Fruit fly (Drosophila melanogaster) whole organism, embryonic: ENCODE results near the gene Bdp1.

Source experiments
- CG10209 ChIP-seq: fragments of 200-800 bp; sonication (Bioruptor generic); optimal IDR thresholded peaks from 3 replicates; lab custom pipeline; 2017; ENCODE audit warnings: missing biosample characterization, mild to moderate bottlenecking, missing genetic modification characterization, missing genetic modification reagents
- CG10267 ChIP-seq: fragments of 200-800 bp; sonication (Bioruptor generic); optimal IDR thresholded peaks from 2 replicates; lab custom pipeline; 2018; ENCODE audit warnings: missing biosample characterization, mild to moderate bottlenecking, missing genetic modification characterization, moderate library complexity
- CG11456 ChIP-seq: fragments of 200-800 bp; sonication (Bioruptor generic); IDR thresholded peaks from 3 replicates; pipeline ENCODE4 v1.3.6; 2022; ENCODE audit warnings: missing biosample characterization, missing genetic modification characterization
- CG13287 ChIP-seq: fragments of 200-800 bp; sonication (Bioruptor generic); IDR thresholded peaks from 2 replicates; pipeline ENCODE4 v1.3.6; 2022; ENCODE audit warnings: missing biosample characterization, missing genetic modification characterization; ENCODE audit not compliant: partially characterized antibody
- CG14710 ChIP-seq: fragments of 200-800 bp; sonication (Bioruptor generic); optimal IDR thresholded peaks from 3 replicates; lab custom pipeline; 2019; ENCODE audit warnings: missing biosample characterization, mild to moderate bottlenecking, missing genetic modification characterization, moderate library complexity
- CG15011 ChIP-seq: fragments of 200-800 bp; sonication (Bioruptor generic); optimal IDR thresholded peaks from 3 replicates; lab custom pipeline; 2018; ENCODE audit warnings: missing biosample characterization, mild to moderate bottlenecking, missing genetic modification characterization
- CG15601 ChIP-seq: fragments of 200-800 bp; sonication (Bioruptor generic); optimal IDR thresholded peaks from 3 replicates; lab custom pipeline; 2019; ENCODE audit warnings: missing biosample characterization, mild to moderate bottlenecking, missing genetic modification characterization, moderate library complexity
- CG1602 ChIP-seq: fragments of 200-800 bp; sonication (Bioruptor generic); optimal IDR thresholded peaks from 3 replicates; lab custom pipeline; 2016; ENCODE audit warnings: missing biosample characterization, missing genetic modification characterization
- CG18619 ChIP-seq: fragments of 200-800 bp; sonication (Bioruptor generic); optimal IDR thresholded peaks from 3 replicates; lab custom pipeline; 2017; ENCODE audit warnings: missing biosample characterization, mild to moderate bottlenecking, missing genetic modification characterization
- CG2678 ChIP-seq: fragments of 200-800 bp; sonication (Bioruptor generic); optimal IDR thresholded peaks from 3 replicates; lab custom pipeline; 2019; ENCODE audit warnings: missing biosample characterization, mild to moderate bottlenecking, missing genetic modification characterization, moderate library complexity
- CG31224 ChIP-seq: fragments of 200-800 bp; sonication (Bioruptor generic); IDR thresholded peaks from 2 replicates; pipeline ENCODE4 v1.3.6; 2022; ENCODE audit warnings: missing biosample characterization, missing genetic modification characterization
- CG34224 ChIP-seq: fragments of 200-800 bp; sonication (Bioruptor generic); IDR thresholded peaks from 3 replicates; pipeline ENCODE4 v1.3.6; 2022; ENCODE audit warnings: missing biosample characterization, missing genetic modification characterization; ENCODE audit not compliant: partially characterized antibody
- CG3995 ChIP-seq: fragments of 200-800 bp; sonication (Bioruptor generic); optimal IDR thresholded peaks from 3 replicates; lab custom pipeline; 2016; ENCODE audit warnings: missing biosample characterization, missing genetic modification characterization
- CG42726 ChIP-seq: fragments of 200-800 bp; sonication (Bioruptor generic); IDR thresholded peaks from 2 replicates; pipeline ENCODE4 v1.3.6; 2022; ENCODE audit warnings: missing biosample characterization, missing genetic modification characterization; ENCODE audit not compliant: partially characterized antibody
- CG5953 ChIP-seq: fragments of 200-800 bp; sonication (Bioruptor generic); IDR thresholded peaks from 2 replicates; pipeline ENCODE4 v1.3.6; 2022; ENCODE audit warnings: missing biosample characterization, missing genetic modification characterization
- CG6689 ChIP-seq: fragments of 200-800 bp; sonication (Bioruptor generic); IDR thresholded peaks from 2 replicates; pipeline ENCODE4 v1.3.6; 2022; ENCODE audit warnings: missing biosample characterization, missing genetic modification characterization
- CG6791 ChIP-seq: fragments of 200-800 bp; sonication (Bioruptor generic); IDR thresholded peaks from 3 replicates; pipeline ENCODE4 v1.3.6; 2022; ENCODE audit warnings: missing biosample characterization, missing genetic modification characterization; ENCODE audit not compliant: partially characterized antibody
- CG7786 ChIP-seq: fragments of 200-800 bp; sonication (Bioruptor generic); optimal IDR thresholded peaks from 2 replicates; lab custom pipeline; 2016; ENCODE audit warnings: missing biosample characterization, missing genetic modification characterization
- CG7987 ChIP-seq: fragments of 200-800 bp; sonication (Bioruptor generic); optimal IDR thresholded peaks from 2 replicates; lab custom pipeline; 2018; ENCODE audit warnings: missing biosample characterization, mild to moderate bottlenecking, missing genetic modification characterization, moderate library complexity
- CG8359 ChIP-seq: fragments of 200-800 bp; sonication (Bioruptor generic); optimal IDR thresholded peaks from 2 replicates; lab custom pipeline; 2017; ENCODE audit warnings: missing biosample characterization, mild to moderate bottlenecking, missing genetic modification characterization, borderline replicate concordance
- Dbx ChIP-seq: fragments of 200-800 bp; sonication (Bioruptor generic); IDR thresholded peaks from 3 replicates; pipeline ENCODE4 v1.3.6; 2022; ENCODE audit warnings: missing biosample characterization, missing genetic modification characterization
- Deaf1 ChIP-seq: fragments of 200-800 bp; optimal IDR thresholded peaks from 3 replicates; lab custom pipeline; 2019; ENCODE audit warnings: missing biosample characterization, mild to moderate bottlenecking, missing genetic modification characterization, moderate library complexity
- Dip3 ChIP-seq: fragments of 200-800 bp; sonication (Bioruptor generic); optimal IDR thresholded peaks from 3 replicates; lab custom pipeline; 2016; ENCODE audit warnings: missing biosample characterization, missing genetic modification characterization
- GATAe ChIP-seq: fragments of 200-800 bp; sonication (Bioruptor generic); conservative IDR thresholded peaks from 2 replicates; pipeline ENCODE4 v1.3.6; 2022; ENCODE audit warnings: missing biosample characterization, missing genetic modification characterization
- H2.0 ChIP-seq: fragments of 200-800 bp; sonication (Bioruptor generic); IDR thresholded peaks from 2 replicates; pipeline ENCODE4 v1.3.6; 2022; ENCODE audit warnings: missing biosample characterization, missing genetic modification characterization
- HHEX ChIP-seq: fragments of 200-800 bp; sonication (Bioruptor generic); optimal IDR thresholded peaks from 3 replicates; lab custom pipeline; 2017; ENCODE audit warnings: missing biosample characterization, mild to moderate bottlenecking, missing genetic modification characterization, missing genetic modification reagents
- HmgD ChIP-seq: fragments of 200-800 bp; sonication (Bioruptor generic); optimal IDR thresholded peaks from 3 replicates; lab custom pipeline; 2016; ENCODE audit warnings: missing biosample characterization, missing genetic modification characterization
- abd-A ChIP-seq: fragments of 200-800 bp; sonication (Bioruptor generic); optimal IDR thresholded peaks from 3 replicates; lab custom pipeline; 2019; ENCODE audit warnings: missing biosample characterization, mild to moderate bottlenecking, missing genetic modification characterization, moderate library complexity
- ac ChIP-seq: fragments of 200-800 bp; sonication (Bioruptor generic); optimal IDR thresholded peaks from 3 replicates; lab custom pipeline; 2017; ENCODE audit warnings: missing biosample characterization, mild to moderate bottlenecking, missing genetic modification characterization
- bowl ChIP-seq: fragments of 200-800 bp; sonication (Bioruptor generic); IDR thresholded peaks from 2 replicates; pipeline ENCODE4 v1.3.6; 2022; ENCODE audit warnings: missing biosample characterization, missing genetic modification characterization
- cato ChIP-seq: fragments of 200-800 bp; sonication (Bioruptor generic); optimal IDR thresholded peaks from 2 replicates; lab custom pipeline; 2016; ENCODE audit warnings: missing biosample characterization, missing genetic modification characterization, borderline replicate concordance
- crc ChIP-seq: fragments of 200-800 bp; sonication (Bioruptor generic); optimal IDR thresholded peaks from 2 replicates; lab custom pipeline; 2016; ENCODE audit warnings: missing biosample characterization, missing genetic modification characterization
- emc ChIP-seq: fragments of 200-800 bp; sonication (Bioruptor generic); optimal IDR thresholded peaks from 2 replicates; lab custom pipeline; 2016; ENCODE audit warnings: missing biosample characterization, missing genetic modification characterization
- ems ChIP-seq: fragments of 200-800 bp; sonication (Bioruptor generic); optimal IDR thresholded peaks from 3 replicates; lab custom pipeline; 2016; ENCODE audit warnings: missing biosample characterization, missing genetic modification characterization
- gcm ChIP-seq: fragments of 200-800 bp; sonication (Bioruptor generic); optimal IDR thresholded peaks from 2 replicates; lab custom pipeline; 2019; ENCODE audit warnings: missing biosample characterization, mild to moderate bottlenecking, missing genetic modification characterization, moderate library complexity
- hbn ChIP-seq: fragments of 200-800 bp; sonication (Bioruptor generic); IDR thresholded peaks from 2 replicates; pipeline ENCODE4 v1.3.6; 2022; ENCODE audit warnings: missing biosample characterization, missing genetic modification characterization; ENCODE audit not compliant: partially characterized antibody
- inv ChIP-seq: fragments of 200-800 bp; sonication (Bioruptor generic); IDR thresholded peaks from 2 replicates; pipeline ENCODE4 v1.3.6; 2022; ENCODE audit warnings: missing biosample characterization, missing genetic modification characterization; ENCODE audit not compliant: partially characterized antibody
- lab ChIP-seq: fragments of 200-800 bp; sonication (Bioruptor generic); optimal IDR thresholded peaks from 3 replicates; lab custom pipeline; 2017; ENCODE audit warnings: missing biosample characterization, missing genetic modification characterization, mild to moderate bottlenecking, moderate library complexity, missing genetic modification reagents
- lmd ChIP-seq: fragments of 200-800 bp; sonication (Bioruptor generic); IDR thresholded peaks from 2 replicates; pipeline ENCODE4 v1.3.6; 2022; ENCODE audit warnings: missing biosample characterization, missing genetic modification characterization
- lov ChIP-seq, 2 experiments: fragments of 200-800 bp in 1 of 2; fragments of >200 bp in 1 of 2; sonication (Bioruptor generic) in 1 of 2; IDR thresholded peaks in 1 of 2; optimal IDR thresholded peaks in 1 of 2; 2 replicates in 1 of 2; 3 replicates in 1 of 2; pipeline versions ENCODE4 v1.3.6 to Lab custom; 2017 to 2022; ENCODE audit warnings: missing biosample characterization in 1 of 2, missing genetic modification characterization in 1 of 2
- sens ChIP-seq: fragments of 200-800 bp; sonication (Bioruptor generic); peaks from one replicate; lab custom pipeline; 2016; ENCODE audit warnings: missing biosample characterization, missing genetic modification characterization
- slou ChIP-seq: fragments of 200-800 bp; sonication (Bioruptor generic); optimal IDR thresholded peaks from 3 replicates; lab custom pipeline; 2016; ENCODE audit warnings: missing biosample characterization, missing genetic modification characterization
- sr ChIP-seq: fragments of 200-800 bp; sonication (Bioruptor generic); IDR thresholded peaks from 3 replicates; pipeline ENCODE4 v1.3.6; 2022; ENCODE audit warnings: missing biosample characterization, missing genetic modification characterization
- tgo ChIP-seq: fragments of 200-800 bp; sonication (Bioruptor generic); IDR thresholded peaks from 3 replicates; pipeline ENCODE4 v1.3.6; 2022; ENCODE audit warnings: missing biosample characterization, missing genetic modification characterization
- tna ChIP-seq: fragments of 200-800 bp; sonication (Bioruptor generic); IDR thresholded peaks from 2 replicates; pipeline ENCODE4 v1.3.6; 2022; ENCODE audit warnings: missing biosample characterization, missing genetic modification characterization; ENCODE audit not compliant: partially characterized antibody
- z ChIP-seq: fragments of 200-800 bp; sonication (Bioruptor generic); IDR thresholded peaks from 3 replicates; pipeline ENCODE4 v1.3.6; 2022; ENCODE audit warnings: missing biosample characterization, missing genetic modification characterization

The Bdp1 gene

dm6 chr2L:13382351-13383029 is 8.8 kb upstream of the Bdp1 start, which contains the start of gene loqs (continued):
- TF ChIP-seq GATAe (GFP tag; lab: Robert Waterston, UW): no peak

- TF ChIP-seq CG18619 (GFP tag; lab: Kevin White, UChicago): peak; percentile 68
- peak; percentile 37 for TF ChIP-seq Dip3 (GFP tag; lab: Kevin White, UChicago)
- peak; percentile 86 for TF ChIP-seq sens (GFP tag; lab: Kevin White, UChicago)
- peak; percentile 21 for TF ChIP-seq CG3995 (GFP tag; lab: Kevin White, UChicago)
- TF ChIP-seq slou (GFP tag; lab: Kevin White, UChicago): peak; percentile 81
- TF ChIP-seq CG31224 (GFP tag; lab: Robert Waterston, UW): peak; percentile 42; the same call in 1 of the 2 replicates
- no peak for TF ChIP-seq emc
- TF ChIP-seq CG10209: peak; percentile 69
- TF ChIP-seq tgo (GFP tag; lab: Robert Waterston, UW): peak; percentile 54; the same call in 1 of the 3 replicates
- TF ChIP-seq inv (GFP tag; lab: Robert Waterston, UW): peak; percentile 68
- no peak for TF ChIP-seq ac (GFP tag; lab: Kevin White, UChicago)
- no peak for TF ChIP-seq sr (GFP tag; lab: Robert Waterston, UW)
- TF ChIP-seq cato (GFP tag; lab: Kevin White, UChicago): peak; percentile 50
- TF ChIP-seq H2.0 (GFP tag; lab: Robert Waterston, UW): no peak
- peak; percentile 68; the same call in 1 of the 3 replicates for TF ChIP-seq CG11456 (GFP tag; lab: Robert Waterston, UW)
- TF ChIP-seq CG15601 (tag; lab: Kevin White, UChicago): peak; percentile 68
- no peak for TF ChIP-seq CG42726 (GFP tag; lab: Robert Waterston, UW)
- TF ChIP-seq Dbx (GFP tag; lab: Robert Waterston, UW): peak; percentile 80
- TF ChIP-seq CG8359 (GFP tag; lab: Kevin White, UChicago): no peak
- TF ChIP-seq HmgD (GFP tag; lab: Kevin White, UChicago): no peak
- peak; percentile 56 for TF ChIP-seq CG6689 (GFP tag; lab: Robert Waterston, UW)
- no peak for TF ChIP-seq Deaf1 (tag; lab: Kevin White, UChicago)
- peak; percentile 70 for TF ChIP-seq CG10267 (tag; lab: Kevin White, UChicago)
- TF ChIP-seq lmd (GFP tag; lab: Robert Waterston, UW): peak; percentile 69
- no peak; the same call in 2 of the 3 replicates for TF ChIP-seq CG34224 (GFP tag; lab: Robert Waterston, UW)
- TF ChIP-seq ems (GFP tag; lab: Kevin White, UChicago): no peak
- peak; percentile 81 for TF ChIP-seq CG14710 (tag; lab: Kevin White, UChicago)
- TF ChIP-seq CG6791 (GFP tag; lab: Robert Waterston, UW): peak; percentile 58; the same call in 1 of the 3 replicates
- TF ChIP-seq CG1602 (GFP tag; lab: Kevin White, UChicago): peak; percentile 49
- no peak; the same call in 1 of the 2 replicates for TF ChIP-seq tna
- TF ChIP-seq crc (GFP tag; lab: Kevin White, UChicago): no peak
- TF ChIP-seq hbn (GFP tag; lab: Robert Waterston, UW): peak; percentile 49; the same call in 1 of the 2 replicates
- TF ChIP-seq lov (optimal IDR thresholded peaks at IDR 0.05; lab: Kevin White, UChicago): no peak
- TF ChIP-seq lov (GFP tag; IDR thresholded peaks at IDR 0.05; lab: Robert Waterston, UW): no peak
- TF ChIP-seq bowl (GFP tag; lab: Robert Waterston, UW): no peak
- TF ChIP-seq gcm (GFP tag; lab: Kevin White, UChicago): no peak
- peak; percentile 74 for TF ChIP-seq CG13287 (GFP tag; lab: Robert Waterston, UW)
- TF ChIP-seq CG15011 (GFP tag; lab: Kevin White, UChicago): no peak
- TF ChIP-seq z (GFP tag; lab: Robert Waterston, UW): no peak
- peak; percentile 54 for TF ChIP-seq HHEX (GFP tag; lab: Kevin White, UChicago)
- no peak for TF ChIP-seq abd-A (tag; lab: Kevin White, UChicago)
- TF ChIP-seq CG2678 (tag; lab: Kevin White, UChicago): no peak
- TF ChIP-seq CG5953 (GFP tag; lab: Robert Waterston, UW): no peak
- TF ChIP-seq lab (GFP tag; lab: Kevin White, UChicago): no peak
- TF ChIP-seq CG7786 (GFP tag; lab: Kevin White, UChicago): peak; percentile 48
- TF ChIP-seq CG7987 (GFP tag; lab: Kevin White, UChicago): peak; percentile 33
Measured at dm6 chr2L:13378488-13378964, 4.8 kb upstream of the Bdp1 start, which contains the start of the genes CG9302 and beta'COP. CG9302 (minus strand) TSS chr2L:13378538. beta'COP (plus strand) TSS chr2L:13378902.
